Worm (Caenorhabditis elegans): ENCODE data around the gene C06E8.5.

Gene C06E8.5

ce11 chrIII:6992496-6992895, 12.8 kb downstream of the C06E8.5 start:
- TF ChIP-seq pqm-1 (tag; optimal IDR thresholded peaks at IDR 0.05) (no peak), efl-1 (optimal IDR thresholded peaks at IDR 0.05) (no peak), efl-1 (GFP tag; optimal IDR thresholded peaks at IDR 0.05 in 1 of 2) (peak in 1 of 2 experiments; percentile 21)

ce11 chrIII:6991465-6991864, 13.8 kb downstream of the C06E8.5 start:
- TF ChIP-seq unc-98 (GFP tag; IDR thresholded peaks at IDR 0.05) = no peak
- TF ChIP-seq elt-2 (tag; optimal IDR thresholded peaks at IDR 0.05) = peak; percentile 59
- TF ChIP-seq alr-1 (tag; optimal IDR thresholded peaks at IDR 0.05; ENCODE audit: borderline replicate concordance) = no peak
- TF ChIP-seq mab-9 (GFP tag; IDR thresholded peaks at IDR 0.05) = no peak
- no peak for TF ChIP-seq aly-2 (tag; optimal IDR thresholded peaks at IDR 0.05)
- TF ChIP-seq ama-1 (optimal IDR thresholded peaks at IDR 0.05) = no peak
- peak in 1 of 2 experiments; percentile 38 for TF ChIP-seq lin-35 (GFP tag; optimal IDR thresholded peaks at IDR 0.05)
- peak; percentile 9 for TF ChIP-seq nhr-20 (tag; optimal IDR thresholded peaks at IDR 0.05)

- TF ChIP-seq rnt-1 (tag; optimal IDR thresholded peaks at IDR 0.05) (peak; percentile 37), nhr-85 (tag) (peak; percentile 65), snu-23 (GFP tag; optimal IDR thresholded peaks at IDR 0.05) (peak; percentile 22), lin-14 (GFP tag; optimal IDR thresholded peaks at IDR 0.05) (peak; percentile 45), nhr-76 (tag; optimal IDR thresholded peaks at IDR 0.05) (no peak), blmp-1 (tag; optimal IDR thresholded peaks at IDR 0.05) (peak; percentile 2)
Measured at ce11 chrIII:6989900-6990299, 15.3 kb downstream of the C06E8.5 start, which contains the start of gene prk-1. prk-1 (plus strand) TSS chrIII:6990168.

- TF ChIP-seq mef-2 (tag; optimal IDR thresholded peaks at IDR 0.05) (no peak), elt-2 (tag; optimal IDR thresholded peaks at IDR 0.05) (peak; percentile 44), fkh-8 (tag; optimal IDR thresholded peaks at IDR 0.05) (no peak), nhr-20 (tag; optimal IDR thresholded peaks at IDR 0.05) (no peak), aha-1 (tag; optimal IDR thresholded peaks at IDR 0.05) (no peak), lin-35 (GFP tag; optimal IDR thresholded peaks at IDR 0.05) (peak in 1 of 2 experiments; percentile 20), nhr-90 (tag; optimal IDR thresholded peaks at IDR 0.05; ENCODE audit: poor library complexity) (no peak), ceh-88 (GFP tag; IDR thresholded peaks at IDR 0.05) (no peak), nhr-84 (tag; optimal IDR thresholded peaks at IDR 0.05) (no peak), mep-1 (tag; optimal IDR thresholded peaks at IDR 0.05) (no peak)
Measured at ce11 chrIII:6989201-6989600, 16.0 kb downstream of the C06E8.5 start.

- TF ChIP-seq C16A3.4 (tag; optimal IDR thresholded peaks at IDR 0.05) (peak; percentile 32), egl-13 (tag; optimal IDR thresholded peaks at IDR 0.05) (no peak), lin-13 (GFP tag; optimal IDR thresholded peaks at IDR 0.05) (no peak), tbx-2 (tag; optimal IDR thresholded peaks at IDR 0.05) (peak; percentile 57), nhr-47 (tag; optimal IDR thresholded peaks at IDR 0.05) (peak; percentile 42), skn-1 (tag; optimal IDR thresholded peaks at IDR 0.05) (no peak), sptf-1 (tag; optimal IDR thresholded peaks at IDR 0.05) (no peak), nhr-237 (tag; optimal IDR thresholded peaks at IDR 0.05) (no peak), C34B4.2 (tag; optimal IDR thresholded peaks at IDR 0.05) (no peak), ets-5 (GFP tag; IDR thresholded peaks at IDR 0.05) (no peak), nhr-85 (tag) (no peak), efl-3 (GFP tag; optimal IDR thresholded peaks at IDR 0.05) (no peak), ceh-82 (tag; optimal IDR thresholded peaks at IDR 0.05) (no peak), ztf-4 (tag; optimal IDR thresholded peaks at IDR 0.05) (peak; percentile 39), lir-3 (tag; optimal IDR thresholded peaks at IDR 0.05; ENCODE audit: poor library complexity) (no peak), snu-23 (GFP tag; optimal IDR thresholded peaks at IDR 0.05) (peak; percentile 73), ces-1 (GFP tag; optimal IDR thresholded peaks at IDR 0.05) (no peak), jun-1 (tag; optimal IDR thresholded peaks at IDR 0.05) (no peak), unc-130 (tag; optimal IDR thresholded peaks at IDR 0.05) (peak; percentile 65), nhr-12 (tag; optimal IDR thresholded peaks at IDR 0.05) (no peak), aha-1 (tag; optimal IDR thresholded peaks at IDR 0.05) (no peak), swsn-7 (tag; optimal IDR thresholded peaks at IDR 0.05) (peak; percentile 43), lsy-2 (tag; optimal IDR thresholded peaks at IDR 0.05) (peak; percentile 63 to 89), elt-3 (tag; optimal IDR thresholded peaks at IDR 0.05) (no peak), aly-2 (tag; optimal IDR thresholded peaks at IDR 0.05) (no peak), snpc-4 (tag; optimal IDR thresholded peaks at IDR 0.05) (no peak), unc-86 (tag; optimal IDR thresholded peaks at IDR 0.05) (no peak), unc-62 (GFP tag; optimal IDR thresholded peaks at IDR 0.05) (no peak), mab-9 (GFP tag; IDR thresholded peaks at IDR 0.05) (no peak)
Measured at ce11 chrIII:6988060-6988459, 17.2 kb downstream of the C06E8.5 start.
